Fruit fly (Drosophila melanogaster) whole organism, embryonic: Measurements from ENCODE around the gene bumpel.

Experiments
- ATbp ChIP-seq: fragments of 200-800 bp; sonication (Bioruptor generic); optimal IDR thresholded peaks from 2 replicates; lab custom pipeline; 2017; ENCODE audit warnings: missing biosample characterization, mild to moderate bottlenecking, missing genetic modification characterization, missing genetic modification reagents
- CG11723 ChIP-seq: fragments of 200-800 bp; sonication (Bioruptor generic); optimal IDR thresholded peaks from 2 replicates; lab custom pipeline; 2017; ENCODE audit warnings: missing biosample characterization, mild to moderate bottlenecking, missing genetic modification characterization
- CG12071 ChIP-seq: fragments of 200-800 bp; sonication (Bioruptor generic); optimal IDR thresholded peaks from 3 replicates; lab custom pipeline; 2018; ENCODE audit warnings: missing biosample characterization, mild to moderate bottlenecking, missing genetic modification characterization
- CG12236 ChIP-seq: fragments of 200-800 bp; sonication (Bioruptor generic); optimal IDR thresholded peaks from 2 replicates; lab custom pipeline; 2016; ENCODE audit warnings: missing biosample characterization, missing genetic modification characterization
- CG12942 ChIP-seq: fragments of 200-800 bp; sonication (Bioruptor generic); optimal IDR thresholded peaks from 3 replicates; lab custom pipeline; 2016; ENCODE audit warnings: missing biosample characterization, missing genetic modification characterization
- CG13775 ChIP-seq: fragments of 200-800 bp; sonication (Bioruptor generic); optimal IDR thresholded peaks from 3 replicates; lab custom pipeline; 2017; ENCODE audit warnings: missing biosample characterization, mild to moderate bottlenecking, missing genetic modification characterization
- CG14710 ChIP-seq: fragments of 200-800 bp; sonication (Bioruptor generic); optimal IDR thresholded peaks from 3 replicates; lab custom pipeline; 2019; ENCODE audit warnings: missing biosample characterization, mild to moderate bottlenecking, missing genetic modification characterization, moderate library complexity
- CG15696 ChIP-seq: fragments of 200-800 bp; sonication (Bioruptor generic); optimal IDR thresholded peaks from 2 replicates; lab custom pipeline; 2019; ENCODE audit warnings: missing biosample characterization, mild to moderate bottlenecking, missing genetic modification characterization, moderate library complexity
- CG16863 ChIP-seq: fragments of 200-800 bp; sonication (Bioruptor generic); optimal IDR thresholded peaks from 3 replicates; lab custom pipeline; 2016; ENCODE audit warnings: missing biosample characterization, missing genetic modification characterization
- CG17186 ChIP-seq: fragments of 200-800 bp; sonication (Bioruptor generic); optimal IDR thresholded peaks from 3 replicates; lab custom pipeline; 2017; ENCODE audit warnings: missing biosample characterization, missing genetic modification reagents, missing genetic modification characterization
- CG7745 ChIP-seq: fragments of 200-800 bp; sonication (Bioruptor generic); optimal IDR thresholded peaks from 2 replicates; lab custom pipeline; 2018; ENCODE audit warnings: missing biosample characterization, mild to moderate bottlenecking, missing genetic modification characterization, moderate library complexity
- CG7786 ChIP-seq: fragments of 200-800 bp; sonication (Bioruptor generic); optimal IDR thresholded peaks from 2 replicates; lab custom pipeline; 2016; ENCODE audit warnings: missing biosample characterization, missing genetic modification characterization
- CG7839 ChIP-seq: fragments of 200-800 bp; sonication (Bioruptor generic); optimal IDR thresholded peaks from 3 replicates; lab custom pipeline; 2018; ENCODE audit warnings: missing biosample characterization, mild to moderate bottlenecking, missing genetic modification characterization, moderate library complexity
- CG9817 ChIP-seq: fragments of 200-800 bp; sonication (Bioruptor generic); optimal IDR thresholded peaks from 2 replicates; lab custom pipeline; 2018; ENCODE audit warnings: missing biosample characterization, mild to moderate bottlenecking, missing genetic modification characterization, moderate library complexity
- D19A ChIP-seq: fragments of 200-800 bp; optimal IDR thresholded peaks from 3 replicates; lab custom pipeline; 2019; ENCODE audit warnings: missing biosample characterization, mild to moderate bottlenecking, missing genetic modification characterization, moderate library complexity
- Dbx ChIP-seq: fragments of 200-800 bp; sonication (Bioruptor generic); IDR thresholded peaks from 3 replicates; pipeline ENCODE4 v1.3.6; 2022; ENCODE audit warnings: missing biosample characterization, missing genetic modification characterization
- Dfd ChIP-seq, 2 experiments: fragments of >200 bp; optimal IDR thresholded peaks; 2 replicates each; lab custom pipeline; 2017; ENCODE audit warnings: missing biosample characterization in 2 of 2, missing genetic modification characterization in 2 of 2
- Drgx ChIP-seq: fragments of 200-800 bp; sonication (Bioruptor generic); IDR thresholded peaks from 2 replicates; pipeline ENCODE4 v1.3.6; 2022; ENCODE audit warnings: missing biosample characterization, missing genetic modification characterization
- Gug ChIP-seq: fragments of 200-800 bp; sonication (Bioruptor generic); IDR thresholded peaks from 4 replicates; pipeline ENCODE4 v1.3.6; 2022; ENCODE audit warnings: missing biosample characterization, missing genetic modification characterization
- HLH3B ChIP-seq: fragments of 200-800 bp; sonication (Bioruptor generic); IDR thresholded peaks from 2 replicates; pipeline ENCODE4 v1.3.6; 2022; ENCODE audit warnings: missing biosample characterization, missing genetic modification characterization
- HmgD ChIP-seq: fragments of 200-800 bp; sonication (Bioruptor generic); optimal IDR thresholded peaks from 3 replicates; lab custom pipeline; 2016; ENCODE audit warnings: missing biosample characterization, missing genetic modification characterization
- Hr78 ChIP-seq, 2 experiments: fragments of 200-800 bp in 1 of 2; fragments of >200 bp in 1 of 2; sonication (Bioruptor generic) in 1 of 2; optimal IDR thresholded peaks; 2 replicates each; lab custom pipeline; 2017 to 2019; ENCODE audit warnings: missing biosample characterization in 2 of 2, missing genetic modification characterization in 2 of 2, mild to moderate bottlenecking in 1 of 2, moderate library complexity in 1 of 2
- Hsf ChIP-seq: fragments of 200-800 bp; sonication (Bioruptor generic); optimal IDR thresholded peaks from 3 replicates; lab custom pipeline; 2016; ENCODE audit warnings: missing biosample characterization, missing genetic modification characterization
- Jarid2 ChIP-seq: fragments of 200-800 bp; sonication (Bioruptor generic); optimal IDR thresholded peaks from 3 replicates; lab custom pipeline; 2017; ENCODE audit warnings: mild to moderate bottlenecking, missing biosample characterization, missing genetic modification reagents, missing genetic modification characterization
- Myb ChIP-seq: fragments of 200-800 bp; sonication (Bioruptor generic); optimal IDR thresholded peaks from 2 replicates; lab custom pipeline; 2016; ENCODE audit warnings: missing biosample characterization, missing genetic modification characterization
- NC2α ChIP-seq: fragments of 200-800 bp; sonication (Bioruptor generic); optimal IDR thresholded peaks from 2 replicates; lab custom pipeline; 2016; ENCODE audit warnings: missing biosample characterization, missing genetic modification characterization
- Nf-YC ChIP-seq: fragments of 200-800 bp; optimal IDR thresholded peaks from 3 replicates; lab custom pipeline; 2019; ENCODE audit warnings: missing biosample characterization, mild to moderate bottlenecking, missing genetic modification characterization, moderate library complexity
- Optix ChIP-seq: fragments of 200-800 bp; sonication (Bioruptor generic); IDR thresholded peaks from 3 replicates; pipeline ENCODE4 v1.3.6; 2022; ENCODE audit warnings: missing biosample characterization, missing genetic modification characterization
- Ptx1 ChIP-seq: fragments of 200-800 bp; sonication (Bioruptor generic); IDR thresholded peaks from 2 replicates; pipeline ENCODE4 v1.3.6; 2022; ENCODE audit warnings: missing biosample characterization, missing genetic modification characterization
- Rx ChIP-seq: fragments of 200-800 bp; sonication (Bioruptor generic); IDR thresholded peaks from 2 replicates; pipeline ENCODE4 v1.3.6; 2022; ENCODE audit warnings: missing biosample characterization, missing genetic modification characterization
- Ssrp ChIP-seq: fragments of 200-800 bp; sonication (Bioruptor generic); optimal IDR thresholded peaks from 2 replicates; lab custom pipeline; 2018; ENCODE audit warnings: missing biosample characterization, mild to moderate bottlenecking, missing genetic modification characterization, moderate library complexity
- Taf1 ChIP-seq: fragments of 200-800 bp; sonication (Bioruptor generic); IDR thresholded peaks from 2 replicates; pipeline ENCODE4 v1.3.6; 2022; ENCODE audit warnings: missing biosample characterization, missing genetic modification characterization
- Vsx1 ChIP-seq: fragments of 200-800 bp; sonication (Bioruptor generic); optimal IDR thresholded peaks from 2 replicates; lab custom pipeline; 2017; ENCODE audit warnings: missing biosample characterization, mild to moderate bottlenecking, missing genetic modification characterization, missing genetic modification reagents
- ab ChIP-seq: fragments of 200-800 bp; sonication (Bioruptor generic); optimal IDR thresholded peaks from 2 replicates; lab custom pipeline; 2016; ENCODE audit warnings: missing biosample characterization, missing genetic modification characterization
- btn ChIP-seq: fragments of 200-800 bp; sonication (Bioruptor generic); optimal IDR thresholded peaks from 2 replicates; lab custom pipeline; 2016; ENCODE audit warnings: missing biosample characterization, missing genetic modification characterization
- caup ChIP-seq: fragments of 200-800 bp; sonication (Bioruptor generic); optimal IDR thresholded peaks from 3 replicates; lab custom pipeline; 2017; ENCODE audit warnings: missing biosample characterization, mild to moderate bottlenecking, missing genetic modification characterization, moderate library complexity; ENCODE audit not compliant: severe bottlenecking
- dmrt11E ChIP-seq: fragments of 200-800 bp; sonication (Bioruptor generic); optimal IDR thresholded peaks from 3 replicates; lab custom pipeline; 2018; ENCODE audit warnings: missing biosample characterization, mild to moderate bottlenecking, missing genetic modification characterization, moderate library complexity
- ems ChIP-seq: fragments of 200-800 bp; sonication (Bioruptor generic); optimal IDR thresholded peaks from 3 replicates; lab custom pipeline; 2016; ENCODE audit warnings: missing biosample characterization, missing genetic modification characterization
- grau ChIP-seq: fragments of 200-800 bp; optimal IDR thresholded peaks from 3 replicates; lab custom pipeline; 2019; ENCODE audit warnings: missing biosample characterization, mild to moderate bottlenecking, missing genetic modification characterization, moderate library complexity
- h ChIP-seq: fragments of >200 bp; optimal IDR thresholded peaks from 2 replicates; lab custom pipeline; 2017
- nerfin-1 ChIP-seq: fragments of 200-800 bp; sonication (Bioruptor generic); optimal IDR thresholded peaks from 3 replicates; lab custom pipeline; 2019; ENCODE audit warnings: missing biosample characterization, mild to moderate bottlenecking, missing genetic modification characterization, moderate library complexity
- nerfin-2 ChIP-seq: fragments of 200-800 bp; sonication (Bioruptor generic); IDR thresholded peaks from 2 replicates; pipeline ENCODE4 v1.3.6; 2022; ENCODE audit warnings: missing biosample characterization, missing genetic modification characterization; ENCODE audit not compliant: partially characterized antibody
- nom ChIP-seq: fragments of 200-800 bp; sonication (Bioruptor generic); optimal IDR thresholded peaks from 2 replicates; lab custom pipeline; 2017; ENCODE audit warnings: missing biosample characterization, missing genetic modification characterization, mild to moderate bottlenecking, moderate library complexity, missing genetic modification reagents
- otp ChIP-seq: fragments of 200-800 bp; sonication (Bioruptor generic); IDR thresholded peaks from 3 replicates; pipeline ENCODE4, ENCODE4 v1.3.6; 2022; ENCODE audit warnings: missing biosample characterization, missing genetic modification characterization
- prd ChIP-seq, 3 experiments: fragments of >200 bp in 2 of 3; fragments of 200-800 bp in 1 of 3; sonication (Bioruptor generic) in 1 of 3; optimal IDR thresholded peaks in 2 of 3; IDR thresholded peaks in 1 of 3; 2 replicates in 2 of 3; 3 replicates in 1 of 3; pipeline versions ENCODE4 v1.3.6 to Lab custom; 2017 to 2022; ENCODE audit warnings: missing biosample characterization in 1 of 3, missing genetic modification characterization in 1 of 3
- ranshi ChIP-seq: fragments of 200-800 bp; sonication (Bioruptor generic); IDR thresholded peaks from 2 replicates; pipeline ENCODE4 v1.3.6; 2022; ENCODE audit warnings: missing biosample characterization, missing genetic modification characterization
- sc ChIP-seq, 3 experiments: fragments of >200 bp in 2 of 3; fragments of 200-800 bp in 1 of 3; sonication (Bioruptor generic) in 1 of 3; optimal IDR thresholded peaks; 2 replicates in 2 of 3; 3 replicates in 1 of 3; lab custom pipeline; 2017; ENCODE audit warnings: mild to moderate bottlenecking in 1 of 3, missing biosample characterization in 1 of 3, missing genetic modification characterization in 1 of 3, missing genetic modification reagents in 1 of 3
- tx ChIP-seq: fragments of 200-800 bp; sonication (Bioruptor generic); optimal IDR thresholded peaks from 2 replicates; lab custom pipeline; 2016; ENCODE audit warnings: missing biosample characterization, missing genetic modification characterization

Gene bumpel

DNA sequence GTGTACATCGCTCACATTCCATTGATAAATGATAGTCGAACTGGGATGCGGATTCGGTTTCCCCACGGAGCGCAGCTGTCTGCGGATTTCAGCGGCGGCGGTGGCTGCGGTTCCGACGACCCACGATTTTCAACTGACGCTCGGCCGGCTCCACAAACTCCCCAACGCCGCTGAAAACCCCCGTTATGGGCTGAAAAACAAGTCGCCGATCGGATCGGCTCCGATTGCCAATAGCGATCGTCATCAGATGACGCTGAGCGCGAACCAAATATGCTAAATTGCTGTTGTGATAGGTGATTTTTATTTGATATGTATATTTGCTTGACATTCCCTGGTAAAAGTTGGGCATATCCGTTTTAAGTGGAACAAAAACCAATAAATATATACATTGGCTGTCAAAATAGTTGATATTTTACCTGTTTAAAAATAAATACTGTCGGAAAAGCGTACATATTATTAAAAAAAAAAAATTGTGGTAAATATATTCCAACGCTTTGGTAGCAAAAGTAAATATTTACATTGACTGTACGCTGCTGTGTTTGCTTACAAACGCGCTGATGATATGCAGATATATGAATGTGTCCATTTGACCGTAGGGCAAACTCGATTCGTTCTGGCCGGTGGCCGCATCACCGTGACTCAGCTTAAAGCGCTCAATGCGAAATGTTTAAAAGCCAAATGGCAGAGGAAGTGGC, 35.9 kb upstream of the bumpel start (continued):
- no peak for TF ChIP-seq CG14710 (tag; lab: Kevin White, UChicago)
- TF ChIP-seq prd (optimal IDR thresholded peaks at IDR 0.05; lab: Kevin White, UChicago) = no peak
- TF ChIP-seq prd (GFP tag; IDR thresholded peaks at IDR 0.05; lab: Robert Waterston, UW) = peak; percentile 68
- TF ChIP-seq nom (GFP tag; lab: Kevin White, UChicago) = no peak
- peak; percentile 30; the same call in 1 of the 2 replicates for TF ChIP-seq HLH3B (GFP tag; lab: Robert Waterston, UW)
- TF ChIP-seq CG17186 (GFP tag; lab: Kevin White, UChicago) = no peak
- TF ChIP-seq ranshi = peak; percentile 26; the same call in 1 of the 2 replicates
- TF ChIP-seq h (lab: Kevin White, UChicago) = no peak
- peak in 1 of 2 experiments; percentile 12 for TF ChIP-seq Hr78 (GFP tag; optimal IDR thresholded peaks at IDR 0.05; lab: Kevin White, UChicago)
- peak; percentile 49 for TF ChIP-seq CG7786
- peak; percentile 8 for TF ChIP-seq Nf-YC (tag; lab: Kevin White, UChicago)
- TF ChIP-seq NC2α (GFP tag; lab: Kevin White, UChicago) = no peak
- TF ChIP-seq Rx (GFP tag; lab: Robert Waterston, UW) = no peak
- no peak for TF ChIP-seq otp (GFP tag; lab: Robert Waterston, UW)
- TF ChIP-seq ems = peak; percentile 10
- no peak for TF ChIP-seq Optix (GFP tag; lab: Robert Waterston, UW)
- TF ChIP-seq CG11723 (GFP tag; lab: Kevin White, UChicago) = no peak
- peak; percentile 36 for TF ChIP-seq tx (GFP tag; lab: Kevin White, UChicago)
- peak; percentile 26 for TF ChIP-seq CG12942
- no peak for TF ChIP-seq ATbp
- peak; percentile 2 for TF ChIP-seq ab (GFP tag; lab: Kevin White, UChicago)
- TF ChIP-seq CG13775 (GFP tag; lab: Kevin White, UChicago) = peak; percentile 58
- no peak for TF ChIP-seq nerfin-2 (GFP tag; lab: Robert Waterston, UW)
- peak; percentile 46 for TF ChIP-seq Vsx1 (GFP tag; lab: Kevin White, UChicago)
- peak; percentile 15 for TF ChIP-seq D19A (tag; lab: Kevin White, UChicago)
- TF ChIP-seq Hsf (GFP tag; lab: Kevin White, UChicago) = peak; percentile 53
- TF ChIP-seq Jarid2 (GFP tag; lab: Kevin White, UChicago) = peak; percentile 15
- TF ChIP-seq CG15696 (tag; lab: Kevin White, UChicago) = no peak
- TF ChIP-seq Taf1 = no peak
- TF ChIP-seq CG7745 (tag; lab: Kevin White, UChicago) = no peak
- TF ChIP-seq Dfd (GFP tag; optimal IDR thresholded peaks at IDR 0.05; lab: Kevin White, UChicago) = no peak
- TF ChIP-seq btn (GFP tag; lab: Kevin White, UChicago) = no peak
- TF ChIP-seq HmgD = no peak
- TF ChIP-seq caup (GFP tag; lab: Kevin White, UChicago) = peak; percentile 66
- TF ChIP-seq nerfin-1 (tag; lab: Kevin White, UChicago) = no peak
- peak; percentile 79 for TF ChIP-seq CG9817 (tag; lab: Kevin White, UChicago)
- TF ChIP-seq Drgx (GFP tag; lab: Robert Waterston, UW) = no peak
- peak; percentile 22 for TF ChIP-seq CG12071 (GFP tag; lab: Kevin White, UChicago)
- TF ChIP-seq CG12236 (GFP tag; lab: Kevin White, UChicago) = no peak
- peak; percentile 53; the same call in 2 of the 4 replicates for TF ChIP-seq Gug (GFP tag; lab: Robert Waterston, UW)
- TF ChIP-seq CG7839 (tag; lab: Kevin White, UChicago) = peak; percentile 77
- peak; percentile 81; the same call in 2 of the 3 replicates for TF ChIP-seq Dbx (GFP tag; lab: Robert Waterston, UW)
- peak; percentile 39 for TF ChIP-seq Myb (GFP tag; lab: Kevin White, UChicago)
- peak; percentile 74 for TF ChIP-seq Ptx1 (GFP tag; lab: Robert Waterston, UW)
- peak; percentile 20 for TF ChIP-seq Ssrp (tag; lab: Kevin White, UChicago)
- TF ChIP-seq sc (optimal IDR thresholded peaks at IDR 0.05; lab: Kevin White, UChicago) = no peak
- TF ChIP-seq sc (GFP tag; optimal IDR thresholded peaks at IDR 0.05; lab: Kevin White, UChicago) = no peak
- peak; percentile 3 for TF ChIP-seq CG16863 (GFP tag; lab: Kevin White, UChicago)
- no peak for TF ChIP-seq dmrt11E (tag; lab: Kevin White, UChicago)
- TF ChIP-seq grau = peak; percentile 67
